Fruit fly (Drosophila melanogaster) whole organism, prepupa: ENCODE results near the gene Cp19.

Source experiments
- CG11294 ChIP-seq: fragments of 200-800 bp; sonication (Bioruptor generic); IDR thresholded peaks from 2 replicates; pipeline ENCODE4 v1.3.6; 2022; ENCODE audit warnings: missing biosample characterization, missing genetic modification characterization
- CG11762 ChIP-seq: fragments of 200-800 bp; sonication (Bioruptor generic); optimal IDR thresholded peaks from 3 replicates; lab custom pipeline; 2016; ENCODE audit warnings: missing biosample characterization, missing genetic modification characterization; ENCODE audit not compliant: insufficient read depth
- CG16779 ChIP-seq: fragments of 200-800 bp; sonication (Bioruptor generic); optimal IDR thresholded peaks from 3 replicates; lab custom pipeline; 2017; ENCODE audit warnings: missing biosample characterization, mild to moderate bottlenecking, missing genetic modification characterization
- CG6854 ChIP-seq: fragments of 200-800 bp; sonication (Bioruptor generic); optimal IDR thresholded peaks from 2 replicates; lab custom pipeline; 2017; ENCODE audit warnings: missing biosample characterization, mild to moderate bottlenecking, missing genetic modification characterization
- CG8119 ChIP-seq: fragments of 200-800 bp; sonication (Bioruptor generic); IDR thresholded peaks from 3 replicates; pipeline ENCODE4 v1.3.6; 2022; ENCODE audit warnings: missing biosample characterization, missing genetic modification characterization
- CG9139 ChIP-seq: fragments of 200-800 bp; sonication (Bioruptor generic); optimal IDR thresholded peaks from 3 replicates; lab custom pipeline; 2017; ENCODE audit warnings: missing biosample characterization, mild to moderate bottlenecking, missing genetic modification characterization
- Ets96B ChIP-seq: fragments of 200-800 bp; optimal IDR thresholded peaks from 2 replicates; lab custom pipeline; 2019; ENCODE audit warnings: missing biosample characterization, mild to moderate bottlenecking, missing genetic modification characterization, moderate library complexity
- Gug ChIP-seq: fragments of 200-800 bp; sonication (Bioruptor generic); IDR thresholded peaks from 2 replicates; pipeline ENCODE4 v1.3.6; 2022; ENCODE audit warnings: missing biosample characterization, missing genetic modification characterization
- Hr4 ChIP-seq: fragments of 200-800 bp; sonication (Bioruptor generic); optimal IDR thresholded peaks from 3 replicates; lab custom pipeline; 2016; ENCODE audit warnings: missing biosample characterization, missing genetic modification characterization
- Met ChIP-seq: fragments of 200-800 bp; sonication (Bioruptor generic); optimal IDR thresholded peaks from 3 replicates; lab custom pipeline; 2016; ENCODE audit warnings: missing biosample characterization, missing genetic modification characterization
- OdsH ChIP-seq: fragments of 200-800 bp; sonication (Bioruptor generic); optimal IDR thresholded peaks from 3 replicates; lab custom pipeline; 2016; ENCODE audit warnings: missing biosample characterization, missing genetic modification characterization
- Sox15 ChIP-seq: fragments of 200-800 bp; sonication (Bioruptor generic); optimal IDR thresholded peaks from 3 replicates; lab custom pipeline; 2016; ENCODE audit warnings: missing biosample characterization, missing genetic modification characterization
- fd59A ChIP-seq: fragments of 200-800 bp; sonication (Bioruptor generic); optimal IDR thresholded peaks from 2 replicates; lab custom pipeline; 2017; ENCODE audit warnings: missing biosample characterization, mild to moderate bottlenecking, missing genetic modification characterization, missing genetic modification reagents
- fkh ChIP-seq: fragments of 200-800 bp; sonication (Bioruptor generic); optimal IDR thresholded peaks from 3 replicates; lab custom pipeline; 2017; ENCODE audit warnings: missing biosample characterization, mild to moderate bottlenecking, missing genetic modification characterization, moderate library complexity

DNA sequence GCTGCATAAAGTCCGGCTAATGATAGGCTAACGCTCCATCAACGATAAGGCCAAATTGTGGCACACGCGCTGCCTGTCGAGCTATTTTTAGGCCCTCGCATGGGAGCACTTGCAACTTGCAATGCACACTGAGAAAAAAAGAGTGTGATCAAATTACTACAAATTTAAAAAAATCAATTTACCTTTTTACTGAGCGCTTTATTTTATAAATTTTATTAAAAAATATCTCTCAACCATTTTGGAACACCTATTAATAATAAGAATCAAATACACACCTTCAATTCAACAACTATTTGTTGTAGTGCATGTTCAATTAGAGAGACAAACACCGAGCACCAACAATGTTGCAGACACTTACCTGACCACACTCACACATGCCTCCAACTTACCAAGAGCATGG is 35.8 kb downstream of the Cp19 start:
- TF ChIP-seq Hr4 (GFP tag; lab: Kevin White, UChicago) (peak; percentile 81), Ets96B (tag; lab: Kevin White, UChicago) (peak; percentile 45), fd59A (GFP tag; lab: Kevin White, UChicago) (no peak), CG11294 (GFP tag; lab: Robert Waterston, UW) (peak; percentile 91), CG9139 (GFP tag; lab: Kevin White, UChicago) (no peak), CG8119 (GFP tag; lab: Robert Waterston, UW) (peak; percentile 96), fkh (GFP tag; lab: Kevin White, UChicago) (no peak), CG16779 (no peak), Sox15 (GFP tag; lab: Kevin White, UChicago) (no peak), Gug (GFP tag; lab: Robert Waterston, UW) (peak; percentile 93), Met (no peak), CG6854 (GFP tag; lab: Kevin White, UChicago) (no peak), OdsH (no peak), CG11762 (GFP tag; lab: Kevin White, UChicago) (no peak)
